Worm (Caenorhabditis elegans): ENCODE data around the gene T04C9.3.

DNA sequence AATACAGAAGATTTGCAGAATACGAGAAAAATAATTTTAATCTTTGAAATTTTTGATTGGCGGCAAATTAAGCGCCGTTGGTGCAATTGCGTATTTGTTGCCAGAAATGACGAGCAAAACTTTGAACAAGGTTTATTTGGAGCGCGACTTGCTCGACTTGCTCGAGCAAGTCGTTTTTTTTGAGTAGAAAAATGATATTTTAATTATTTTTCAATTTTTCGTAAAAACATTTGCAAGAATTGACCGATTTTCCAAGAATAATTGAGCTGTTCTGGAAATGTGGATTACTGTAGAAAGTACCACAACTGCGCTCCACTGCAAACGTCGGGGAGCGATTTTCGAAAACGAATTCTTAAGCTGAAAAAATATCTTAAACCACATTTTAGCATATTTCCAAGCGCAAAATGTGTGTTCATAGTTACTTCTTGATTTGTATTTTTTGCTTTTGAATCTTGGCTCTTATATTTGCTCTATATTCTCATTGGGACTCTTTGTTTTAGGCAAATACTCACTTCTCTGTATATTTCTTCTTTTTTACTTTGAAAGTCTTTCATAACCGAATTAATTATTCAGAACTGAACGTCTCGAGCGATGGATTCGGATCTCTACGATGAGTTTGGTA is 23.7 kb downstream of the T04C9.3 start, which contains the start of the genes gcna-1 and eftu-2:
- no peak for TF ChIP-seq nfya-1 (tag; optimal IDR thresholded peaks at IDR 0.05)
- TF ChIP-seq fax-1 (tag; optimal IDR thresholded peaks at IDR 0.05) = no peak
- no peak for TF ChIP-seq pros-1 (tag; optimal IDR thresholded peaks at IDR 0.05)
- TF ChIP-seq Y22D7AL.16 (tag; optimal IDR thresholded peaks at IDR 0.05) = no peak
- no peak for TF ChIP-seq syd-9 (tag; optimal IDR thresholded peaks at IDR 0.05)
- TF ChIP-seq nhr-11 (tag; optimal IDR thresholded peaks at IDR 0.05) = no peak
- no peak for TF ChIP-seq ceh-45 (GFP tag; IDR thresholded peaks at IDR 0.05)
- no peak for TF ChIP-seq ceh-18 (tag; optimal IDR thresholded peaks at IDR 0.05)
- no peak for TF ChIP-seq lim-6 (tag; optimal IDR thresholded peaks at IDR 0.05)
- TF ChIP-seq ceh-30 (tag; optimal IDR thresholded peaks at IDR 0.05) = no peak
- no peak for TF ChIP-seq hlh-13 (GFP tag; optimal IDR thresholded peaks at IDR 0.05)
- no peak for TF ChIP-seq gmeb-2 (tag; optimal IDR thresholded peaks at IDR 0.05)
- no peak for TF ChIP-seq pha-4 (tag; optimal IDR thresholded peaks at IDR 0.05)

All from whole organism, late embryonic.